Worm (Caenorhabditis elegans) whole organism, mixed stage, embryonic: ENCODE data around the gene F45E12.6.
A peak's percentile ranks its signal among the peaks of the same experiment; 100 is the strongest.

Experiments
- ceh-83 ChIP-seq: fragments of 200-800 bp; sonication (Bioruptor generic); optimal IDR thresholded peaks from 2 replicates; lab custom pipeline; 2018; ENCODE audit warnings: mild to moderate bottlenecking, missing genetic modification characterization, missing compliant biosample characterization
- lsy-2 ChIP-seq: fragments of 150-350 bp; optimal IDR thresholded peaks from 2 replicates; lab custom pipeline; 2014; ENCODE audit warnings: missing biosample characterization, missing genetic modification characterization
- mep-1 ChIP-seq: fragments of 150-350 bp; optimal IDR thresholded peaks from 2 replicates; lab custom pipeline; 2017; ENCODE audit warnings: missing biosample characterization, missing genetic modification reagents, missing genetic modification characterization, inconsistent platforms
- nhr-28 ChIP-seq: fragments of 150-350 bp; optimal IDR thresholded peaks from 2 replicates; lab custom pipeline; 2014; ENCODE audit warnings: missing biosample characterization, missing genetic modification characterization
- pha-4 ChIP-seq: fragments of 150-350 bp; optimal IDR thresholded peaks from 2 replicates; lab custom pipeline; 2018; ENCODE audit warnings: missing biosample characterization, missing genetic modification reagents, missing genetic modification characterization
- unc-120 ChIP-seq: sonication (generic microtip); optimal IDR thresholded peaks from 2 replicates; lab custom pipeline; 2017; ENCODE audit warnings: missing genetic modification characterization, missing compliant biosample characterization; ENCODE audit not compliant: poor library complexity, severe bottlenecking
- unc-62 ChIP-seq: fragments of 150-350 bp; optimal IDR thresholded peaks from 2 replicates; lab custom pipeline; 2014; ENCODE audit warnings: missing biosample characterization, missing genetic modification reagents, missing genetic modification characterization
- zip-8 ChIP-seq: fragments of 150-350 bp; optimal IDR thresholded peaks from 2 replicates; lab custom pipeline; 2014; ENCODE audit warnings: missing biosample characterization, missing genetic modification characterization
- ztf-11 ChIP-seq: fragments of 150-350 bp; optimal IDR thresholded peaks from 2 replicates; lab custom pipeline; 2014; ENCODE audit warnings: missing biosample characterization, missing genetic modification characterization

DNA sequence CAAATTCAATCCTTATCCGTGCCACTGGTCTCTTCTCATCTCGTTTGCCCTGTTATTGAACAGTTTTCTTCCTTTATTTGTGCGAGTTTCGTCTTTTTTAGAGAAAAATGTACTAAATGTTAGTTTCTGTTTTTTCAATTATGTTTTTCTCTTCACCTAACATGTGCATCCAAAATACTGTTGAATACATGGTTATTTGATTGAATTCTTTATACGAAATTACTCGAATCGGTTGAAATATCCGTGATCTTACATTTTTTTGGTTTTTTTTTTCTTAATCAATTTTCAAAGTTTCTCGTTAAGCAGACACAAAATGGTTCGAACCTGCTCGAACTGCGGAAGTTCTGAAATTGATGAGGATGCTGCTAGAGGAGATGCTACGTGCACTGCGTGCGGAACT lies 8.4 kb downstream of the F45E12.6 start, which contains the start of gene brf-1:
- TF ChIP-seq mep-1 (tag; lab: Kevin White, UChicago) (no peak), zip-8 (tag; lab: Kevin White, UChicago) (peak; percentile 37), pha-4 (tag; lab: Kevin White, UChicago) (no peak), unc-62 (GFP tag; lab: Kevin White, UChicago) (no peak), lsy-2 (tag; lab: Kevin White, UChicago) (no peak), ceh-83 (GFP tag; lab: Kevin White, UChicago) (no peak), ztf-11 (tag; lab: Kevin White, UChicago) (no peak), nhr-28 (tag; lab: Kevin White, UChicago) (no peak), unc-120 (tag; lab: Kevin White, UChicago) (no peak)
